Worm (Caenorhabditis elegans) whole organism, late embryonic: ENCODE results near the gene R10E4.6.

Experiments
- C38D4.7 ChIP-seq: fragments of 200-800 bp; sonication (Bioruptor generic); optimal IDR thresholded peaks from 2 replicates; lab custom pipeline; 2018; ENCODE audit warnings: mild to moderate bottlenecking, missing genetic modification characterization, moderate library complexity, missing compliant biosample characterization
- K02D7.2 ChIP-seq: sonication (generic microtip); optimal IDR thresholded peaks from 2 replicates; lab custom pipeline; 2017; ENCODE audit warnings: mild to moderate bottlenecking, missing genetic modification characterization, missing compliant biosample characterization
- T23F11.4 ChIP-seq: fragments of 200-800 bp; sonication (Bioruptor generic); optimal IDR thresholded peaks from 2 replicates; lab custom pipeline; 2018; ENCODE audit warnings: mild to moderate bottlenecking, missing genetic modification characterization, missing compliant biosample characterization
- Y22D7AL.16 ChIP-seq: sonication (generic microtip); optimal IDR thresholded peaks from 2 replicates; lab custom pipeline; 2016; ENCODE audit warnings: missing genetic modification characterization, missing compliant biosample characterization
- ceh-14 ChIP-seq: sonication (generic microtip); optimal IDR thresholded peaks from 2 replicates; lab custom pipeline; 2016; ENCODE audit warnings: missing genotype, missing genetic modification characterization, missing compliant biosample characterization
- ceh-2 ChIP-seq: sonication (generic microtip); optimal IDR thresholded peaks from 2 replicates; lab custom pipeline; 2016; ENCODE audit warnings: missing genotype, missing genetic modification characterization, missing compliant biosample characterization
- ceh-22 ChIP-seq: sonication (generic microtip); optimal IDR thresholded peaks from 2 replicates; lab custom pipeline; 2017; ENCODE audit warnings: missing biosample characterization, missing genetic modification characterization
- ceh-30 ChIP-seq: fragments of 150-350 bp; optimal IDR thresholded peaks from 2 replicates; lab custom pipeline; 2014; ENCODE audit warnings: missing biosample characterization, missing genetic modification characterization
- ceh-31 ChIP-seq: sonication (generic microtip); optimal IDR thresholded peaks from 2 replicates; lab custom pipeline; 2016; ENCODE audit warnings: missing genetic modification characterization, missing compliant biosample characterization
- ceh-48 ChIP-seq: sonication (generic microtip); optimal IDR thresholded peaks from 2 replicates; lab custom pipeline; 2016; ENCODE audit warnings: missing genetic modification characterization, inconsistent platforms, missing compliant biosample characterization
- ceh-6 ChIP-seq: fragments of 200-800 bp; sonication (Bioruptor generic); optimal IDR thresholded peaks from 2 replicates; lab custom pipeline; 2018; ENCODE audit warnings: mild to moderate bottlenecking, missing genetic modification characterization, missing compliant biosample characterization
- ceh-9 ChIP-seq: sonication (generic microtip); optimal IDR thresholded peaks from 2 replicates; lab custom pipeline; 2016; ENCODE audit warnings: mild to moderate bottlenecking, missing genetic modification characterization, inconsistent platforms, missing compliant biosample characterization
- che-1 ChIP-seq: sonication (generic microtip); optimal IDR thresholded peaks from 2 replicates; lab custom pipeline; 2016; ENCODE audit warnings: mild to moderate bottlenecking, missing genetic modification characterization, missing compliant biosample characterization
- dmd-4 ChIP-seq: sonication (generic microtip); optimal IDR thresholded peaks from 2 replicates; lab custom pipeline; 2016; ENCODE audit warnings: borderline replicate concordance, missing genetic modification characterization, missing compliant biosample characterization
- dve-1 ChIP-seq: sonication (generic microtip); optimal IDR thresholded peaks from 2 replicates; lab custom pipeline; 2017; ENCODE audit warnings: antibody characterized with exemption, mild to moderate bottlenecking, missing genetic modification characterization, missing compliant biosample characterization
- elt-2 ChIP-seq: sonication (generic microtip); optimal IDR thresholded peaks from 2 replicates; lab custom pipeline; 2016; ENCODE audit warnings: missing genetic modification reagents, missing genetic modification characterization, missing compliant biosample characterization
- elt-4 ChIP-seq: sonication (generic microtip); optimal IDR thresholded peaks from 2 replicates; lab custom pipeline; 2016; ENCODE audit warnings: missing genetic modification characterization, missing compliant biosample characterization
- ets-4 ChIP-seq: sonication (generic microtip); optimal IDR thresholded peaks from 2 replicates; lab custom pipeline; 2016; ENCODE audit warnings: missing genetic modification characterization, missing compliant biosample characterization
- fax-1 ChIP-seq: sonication (generic microtip); optimal IDR thresholded peaks from 2 replicates; lab custom pipeline; 2016; ENCODE audit warnings: missing genotype, missing genetic modification characterization, missing compliant biosample characterization
- fkh-10 ChIP-seq: fragments of 150-350 bp; optimal IDR thresholded peaks from 2 replicates; lab custom pipeline; 2014; ENCODE audit warnings: missing biosample characterization, missing genetic modification reagents, missing genetic modification characterization
- hlh-13 ChIP-seq: fragments of 200-800 bp; sonication (Bioruptor generic); optimal IDR thresholded peaks from 2 replicates; lab custom pipeline; 2018; ENCODE audit warnings: mild to moderate bottlenecking, missing genetic modification characterization, missing compliant biosample characterization
- hlh-15 ChIP-seq: sonication (generic microtip); optimal IDR thresholded peaks from 2 replicates; lab custom pipeline; 2016; ENCODE audit warnings: missing genetic modification characterization, missing compliant biosample characterization
- hlh-30 ChIP-seq: sonication (generic microtip); optimal IDR thresholded peaks from 2 replicates; lab custom pipeline; 2017; ENCODE audit warnings: antibody characterized with exemption, missing genetic modification characterization, missing compliant biosample characterization; ENCODE audit not compliant: insufficient read depth
- hlh-8 ChIP-seq: sonication (generic microtip); optimal IDR thresholded peaks from 2 replicates; lab custom pipeline; 2016; ENCODE audit warnings: missing genotype, missing genetic modification characterization, missing compliant biosample characterization
- lim-6 ChIP-seq: sonication (generic microtip); optimal IDR thresholded peaks from 2 replicates; lab custom pipeline; 2016; ENCODE audit warnings: missing genetic modification characterization, missing compliant biosample characterization
- mec-3 ChIP-seq: sonication (generic microtip); optimal IDR thresholded peaks from 2 replicates; lab custom pipeline; 2016; ENCODE audit warnings: borderline replicate concordance, missing genetic modification characterization, missing compliant biosample characterization
- nfya-1 ChIP-seq: sonication (generic microtip); optimal IDR thresholded peaks from 2 replicates; lab custom pipeline; 2017; ENCODE audit warnings: missing genetic modification characterization, mild to moderate bottlenecking, missing compliant biosample characterization, antibody characterized with exemption, moderate library complexity
- nhr-11 ChIP-seq: fragments of 150-350 bp; optimal IDR thresholded peaks from 2 replicates; lab custom pipeline; 2014; ENCODE audit warnings: missing biosample characterization, missing genetic modification characterization
- npax-4 ChIP-seq: sonication (generic microtip); optimal IDR thresholded peaks from 2 replicates; lab custom pipeline; 2016; ENCODE audit warnings: missing genetic modification characterization, missing compliant biosample characterization
- pag-3 ChIP-seq: sonication (generic microtip); optimal IDR thresholded peaks from 2 replicates; lab custom pipeline; 2016; ENCODE audit warnings: missing compliant biosample characterization, missing genetic modification characterization, borderline replicate concordance
- pat-9 ChIP-seq: fragments of 200-800 bp; sonication (Bioruptor generic); optimal IDR thresholded peaks from 2 replicates; lab custom pipeline; 2018; ENCODE audit warnings: mild to moderate bottlenecking, missing genetic modification characterization, moderate library complexity, missing compliant biosample characterization
- pax-1 ChIP-seq: fragments of 150-350 bp; optimal IDR thresholded peaks from 2 replicates; lab custom pipeline; 2014; ENCODE audit warnings: missing biosample characterization, missing genetic modification characterization
- pha-4 ChIP-seq: fragments of 150-350 bp; optimal IDR thresholded peaks from 2 replicates; lab custom pipeline; 2018; ENCODE audit warnings: missing biosample characterization, missing genetic modification reagents, missing genetic modification characterization
- sox-4 ChIP-seq: sonication (generic microtip); optimal IDR thresholded peaks from 2 replicates; lab custom pipeline; 2017; ENCODE audit warnings: mild to moderate bottlenecking, missing genetic modification characterization, inconsistent platforms, missing compliant biosample characterization
- syd-9 ChIP-seq: sonication (generic microtip); optimal IDR thresholded peaks from 2 replicates; lab custom pipeline; 2016; ENCODE audit warnings: mild to moderate bottlenecking, missing genetic modification characterization, moderate library complexity, missing compliant biosample characterization
- tbx-2 ChIP-seq: sonication (generic microtip); optimal IDR thresholded peaks from 2 replicates; lab custom pipeline; 2016; ENCODE audit warnings: missing genetic modification characterization, missing compliant biosample characterization
- ttx-3 ChIP-seq: sonication (generic microtip); optimal IDR thresholded peaks from 2 replicates; lab custom pipeline; 2016; ENCODE audit warnings: missing genetic modification reagents, missing genetic modification characterization, missing compliant biosample characterization
- unc-42 ChIP-seq: sonication (generic microtip); optimal IDR thresholded peaks from 2 replicates; lab custom pipeline; 2016; ENCODE audit warnings: missing genotype, missing genetic modification characterization, missing compliant biosample characterization
- unc-55 ChIP-seq: sonication (generic microtip); optimal IDR thresholded peaks from 2 replicates; lab custom pipeline; 2017; ENCODE audit warnings: missing biosample characterization, missing genetic modification reagents, missing genetic modification characterization

R10E4.6 gene

DNA sequence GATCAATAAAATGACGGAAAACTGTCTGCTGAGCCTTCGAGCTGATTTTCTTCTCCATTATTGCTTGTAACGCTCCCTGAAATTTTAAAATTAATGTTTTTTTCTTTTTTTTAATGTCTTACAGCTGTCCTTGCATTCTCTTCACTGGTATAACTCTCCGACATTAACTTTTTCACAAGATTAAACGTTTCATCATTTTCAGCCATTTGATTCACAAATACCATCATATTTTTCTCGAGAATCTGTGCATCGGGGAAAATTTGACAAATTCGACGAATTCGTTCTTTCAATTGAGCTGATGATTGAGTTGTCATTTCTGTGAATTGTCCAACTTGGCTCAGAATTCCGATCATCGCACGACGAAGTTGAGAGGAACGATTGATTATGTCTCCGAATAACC lies 16.1 kb downstream of the R10E4.6 start:
- TF ChIP-seq T23F11.4 (GFP tag; lab: Kevin White, UChicago) (no peak), nhr-11 (tag; lab: Kevin White, UChicago) (no peak), pag-3 (tag; lab: Kevin White, UChicago) (no peak), fkh-10 (GFP tag; lab: Kevin White, UChicago) (no peak), ceh-14 (no peak), ets-4 (tag; lab: Kevin White, UChicago) (no peak), hlh-13 (GFP tag; lab: Kevin White, UChicago) (no peak), lim-6 (tag; lab: Kevin White, UChicago) (no peak), che-1 (tag; lab: Kevin White, UChicago) (no peak), unc-55 (GFP tag; lab: Kevin White, UChicago) (no peak), K02D7.2 (tag; lab: Kevin White, UChicago) (no peak), nfya-1 (tag; lab: Kevin White, UChicago) (no peak), dmd-4 (no peak), elt-4 (no peak)

DNA sequence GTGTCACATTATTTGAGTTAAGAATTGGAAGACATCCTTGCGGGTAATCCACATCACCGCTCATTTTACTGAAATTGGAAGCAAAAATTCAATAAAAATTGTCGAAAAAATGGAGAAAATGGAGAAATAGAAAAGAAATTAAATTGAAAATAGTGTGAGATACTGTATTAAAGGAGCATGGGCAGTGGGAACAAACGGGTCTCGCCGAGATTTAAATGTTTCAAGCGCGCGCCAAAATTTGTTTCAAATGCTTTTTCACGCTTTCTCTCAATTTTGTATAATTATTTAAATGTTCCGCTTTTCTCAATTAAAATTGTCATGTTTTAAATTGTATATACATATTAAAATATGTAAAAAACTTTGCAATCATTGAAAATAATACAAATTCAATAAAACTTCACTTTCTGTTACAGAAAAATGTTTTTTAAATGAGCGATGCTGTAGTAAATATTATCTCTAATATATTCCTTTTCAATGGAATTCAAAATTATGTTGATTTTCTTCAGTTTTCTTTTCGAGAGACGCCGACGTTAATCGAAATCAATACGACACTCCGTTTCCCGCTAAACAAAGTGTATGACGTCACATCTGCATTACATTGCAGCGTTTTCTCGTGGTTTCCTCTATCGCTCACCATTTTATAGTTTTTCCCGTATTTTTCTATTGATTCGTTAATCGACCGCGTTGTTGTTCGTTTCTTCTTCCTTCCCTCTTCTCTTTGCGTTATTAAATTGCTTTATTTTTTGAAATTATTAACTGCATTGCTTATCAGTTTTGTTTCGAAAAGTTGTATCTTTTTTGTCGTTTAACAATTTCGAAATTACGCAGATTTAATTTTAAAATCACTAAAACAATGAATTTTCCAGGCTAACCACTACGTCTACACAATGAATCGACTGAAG lies 20.1 kb downstream of the R10E4.6 start, which contains the start of the genes evl-14 and dcn-1:
evl-14 (minus strand) TSS at position 68 of the 902 bp plus-strand sequence.
dcn-1 (plus strand) TSS at position 852 of the 902 bp plus-strand sequence.
- TF ChIP-seq ceh-31 (tag; lab: Kevin White, UChicago), result peak; percentile 58
- no peak for TF ChIP-seq ceh-2 (tag; lab: Kevin White, UChicago)
- TF ChIP-seq elt-2 (tag; lab: Kevin White, UChicago), result peak; percentile 32
- TF ChIP-seq pax-1 (tag; lab: Kevin White, UChicago), result peak; percentile 67
- TF ChIP-seq hlh-8 (tag; lab: Kevin White, UChicago), result no peak
- peak; percentile 63 for TF ChIP-seq hlh-30 (tag; lab: Kevin White, UChicago)
- peak; percentile 58 for TF ChIP-seq unc-55 (GFP tag; lab: Kevin White, UChicago)
- no peak for TF ChIP-seq hlh-15 (tag; lab: Kevin White, UChicago)
- peak; percentile 27 for TF ChIP-seq nfya-1 (tag; lab: Kevin White, UChicago)
- peak; percentile 63 for TF ChIP-seq ceh-48 (tag; lab: Kevin White, UChicago)
- TF ChIP-seq pat-9 (tag; lab: Kevin White, UChicago), result no peak
- peak; percentile 12 for TF ChIP-seq ceh-30 (tag; lab: Kevin White, UChicago)
- no peak for TF ChIP-seq npax-4 (tag; lab: Kevin White, UChicago)
- TF ChIP-seq tbx-2 (tag; lab: Kevin White, UChicago), result peak; percentile 15

DNA sequence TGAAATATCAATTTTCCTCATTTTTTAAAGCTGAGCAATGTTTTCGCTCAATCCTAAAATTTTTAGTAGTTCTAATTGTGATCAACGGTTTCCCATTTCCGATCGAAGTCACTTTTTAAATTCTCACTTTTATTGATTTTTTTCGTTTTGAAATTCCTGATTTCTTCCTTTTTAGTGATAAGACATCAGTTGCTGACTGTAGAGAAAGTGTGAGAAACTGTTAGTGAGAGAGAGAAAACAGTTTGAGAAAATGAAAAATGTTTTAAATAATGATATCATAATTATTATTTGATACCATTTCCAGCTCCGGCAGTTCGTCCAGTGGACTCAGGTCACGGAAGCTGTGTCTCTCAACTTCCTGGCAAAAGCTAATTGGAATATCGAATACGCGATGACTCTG lies 21.3 kb downstream of the R10E4.6 start:
- no peak for TF ChIP-seq ets-4 (tag; lab: Kevin White, UChicago)
- no peak for TF ChIP-seq C38D4.7 (GFP tag; lab: Kevin White, UChicago)
- no peak for TF ChIP-seq ceh-9
- no peak for TF ChIP-seq ceh-2 (tag; lab: Kevin White, UChicago)
- TF ChIP-seq unc-55 (GFP tag; lab: Kevin White, UChicago), result no peak
- TF ChIP-seq sox-4 (tag; lab: Kevin White, UChicago), result no peak
- TF ChIP-seq dve-1, result no peak
- TF ChIP-seq mec-3 (tag; lab: Kevin White, UChicago), result no peak
- TF ChIP-seq unc-42 (tag; lab: Kevin White, UChicago), result no peak
- TF ChIP-seq ceh-22 (tag; lab: Kevin White, UChicago), result no peak
- TF ChIP-seq Y22D7AL.16 (tag; lab: Kevin White, UChicago), result no peak
- TF ChIP-seq pha-4 (tag; lab: Kevin White, UChicago), result no peak
- TF ChIP-seq ttx-3 (tag; lab: Kevin White, UChicago), result no peak
- no peak for TF ChIP-seq elt-4
- no peak for TF ChIP-seq pat-9 (tag; lab: Kevin White, UChicago)
- no peak for TF ChIP-seq ceh-6
- no peak for TF ChIP-seq pax-1 (tag; lab: Kevin White, UChicago)
- no peak for TF ChIP-seq fax-1 (tag; lab: Kevin White, UChicago)
- TF ChIP-seq ceh-31 (tag; lab: Kevin White, UChicago), result no peak
- no peak for TF ChIP-seq syd-9 (tag; lab: Kevin White, UChicago)
